Fruit fly (Drosophila melanogaster): ENCODE data around the gene CenG1A.

The CenG1A gene

DNA sequence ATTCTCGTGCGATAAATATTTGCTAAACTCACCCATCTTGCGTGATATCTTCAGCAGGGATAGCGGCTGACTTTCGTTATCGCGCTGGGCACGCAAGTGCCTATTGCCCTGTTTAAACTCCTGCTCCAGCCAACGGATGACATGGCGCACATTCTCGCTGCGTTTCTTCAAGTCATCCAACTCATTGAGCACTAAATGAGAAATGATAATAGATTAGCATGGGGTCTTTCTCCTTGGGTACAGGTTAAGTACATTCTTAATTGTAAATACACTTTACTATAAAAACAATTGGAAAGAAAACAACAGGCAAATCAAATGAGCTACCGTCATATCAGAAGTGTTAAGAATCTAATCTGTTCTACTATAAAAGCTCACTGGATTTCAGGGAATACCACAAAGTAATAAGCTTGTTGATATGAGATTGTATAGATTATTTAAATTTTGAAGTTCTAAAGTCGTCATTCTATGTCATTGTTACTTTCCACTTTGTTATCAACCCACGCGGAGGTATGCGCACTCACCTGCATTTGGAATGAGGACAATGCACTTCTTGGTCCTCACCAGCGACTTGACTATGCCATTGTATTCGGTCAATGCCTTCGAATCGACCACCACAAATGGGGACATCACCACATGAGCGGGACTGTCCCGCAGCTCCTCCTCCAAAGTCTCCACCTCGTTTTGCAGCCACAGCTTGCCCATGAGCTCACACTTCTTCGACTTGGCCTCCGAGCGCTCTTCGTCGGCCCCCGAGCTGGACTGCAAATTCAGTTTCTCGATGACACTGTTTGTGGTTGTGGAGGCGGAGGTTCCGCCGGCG, 65.0 kb downstream of the CenG1A start:
- TF ChIP-seq ems (GFP tag; optimal IDR thresholded peaks at IDR 0.05) (no peak), CG2678 (tag; optimal IDR thresholded peaks at IDR 0.05) (no peak), bbx (GFP tag; IDR thresholded peaks at IDR 0.05; ENCODE audit: partially characterized antibody) (0 out of 2 replicates have a peak, but pooled peaks have one; percentile 24), CG15479 (GFP tag; optimal IDR thresholded peaks at IDR 0.05) (peak; percentile 43), pfk (GFP tag; optimal IDR thresholded peaks at IDR 0.05) (no peak)

DNA sequence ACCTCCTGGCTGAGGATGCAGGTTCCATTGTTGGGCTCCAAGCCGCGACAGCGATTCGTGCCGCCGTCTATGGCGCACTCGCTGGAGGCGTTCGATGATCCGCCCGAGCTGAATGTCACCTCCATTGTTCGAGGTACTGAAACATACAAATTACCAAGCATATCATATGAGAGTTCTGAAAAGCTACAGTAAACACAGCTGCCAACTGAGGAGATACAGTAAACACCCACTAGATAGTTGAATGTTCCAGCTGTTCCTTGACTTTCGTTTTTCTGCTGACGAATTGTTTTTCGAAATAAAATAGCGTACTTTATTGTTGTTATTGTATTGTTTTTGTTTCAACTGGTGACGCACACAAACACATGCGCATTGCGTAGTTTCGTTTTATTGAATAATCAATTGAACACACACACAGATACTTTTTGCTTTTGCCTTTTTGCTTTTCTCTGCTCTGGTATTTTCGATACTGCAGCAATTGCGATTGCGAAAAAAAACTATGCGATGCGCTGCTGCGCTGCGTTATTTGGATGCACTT, 68.5 kb downstream of the CenG1A start:
- TF ChIP-seq Trl (optimal IDR thresholded peaks at IDR 0.05) (peak in 1 of 2 experiments; percentile 2), Trl (GFP tag; optimal IDR thresholded peaks at IDR 0.05) (no peak), CG7372 (GFP tag; IDR thresholded peaks at IDR 0.05) (no peak), crc (GFP tag; optimal IDR thresholded peaks at IDR 0.05) (no peak), Pdp1 (GFP tag; optimal IDR thresholded peaks at IDR 0.05) (peak in 1 of 2 experiments; percentile 97), Dad (GFP tag; optimal IDR thresholded peaks at IDR 0.05) (no peak), cg (GFP tag; optimal IDR thresholded peaks at IDR 0.05) (peak; percentile 84), sr (GFP tag; IDR thresholded peaks at IDR 0.05) (0 out of 3 replicates have a peak, but pooled peaks have one; percentile 11), dpn (GFP tag; optimal IDR thresholded peaks at IDR 0.05) (peak in 1 of 2 experiments; percentile 23), CG17612 (GFP tag; IDR thresholded peaks at IDR 0.05) (no peak), wek (GFP tag; optimal IDR thresholded peaks at IDR 0.05) (peak; percentile 57), grau (tag; optimal IDR thresholded peaks at IDR 0.05) (peak; percentile 83)

DNA sequence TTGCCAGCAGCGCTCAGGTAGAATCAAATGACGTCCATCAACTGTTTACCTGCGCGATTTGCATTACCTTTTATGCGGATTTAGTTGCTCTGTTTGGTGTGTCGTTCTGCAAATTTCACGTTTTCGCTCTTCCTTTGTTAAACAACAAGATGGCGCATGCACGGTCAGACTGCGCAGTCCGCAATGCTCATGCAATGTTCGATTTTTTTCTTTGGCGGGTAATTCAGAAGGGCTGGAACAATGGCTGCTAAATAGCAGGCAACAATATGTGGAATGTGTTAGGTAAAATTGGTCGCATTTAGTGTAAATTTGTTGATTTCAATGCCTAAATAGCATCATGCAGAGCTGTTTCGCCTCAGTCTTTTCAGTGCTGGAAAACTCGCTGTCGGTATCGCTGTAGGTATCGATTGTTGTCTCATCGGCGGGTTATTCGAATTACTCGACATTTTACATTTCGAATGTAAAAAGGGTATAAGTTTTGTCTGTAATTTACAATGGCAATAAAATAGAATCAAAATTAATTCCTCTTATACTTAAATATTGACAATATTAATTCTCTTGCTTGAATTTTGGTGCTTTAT, 69.1 kb downstream of the CenG1A start, which contains the start of gene Smg5:
Gene Smg5, minus strand, starts transcription at position 331 of the 581 bp plus-strand sequence.
- TF ChIP-seq CG7372 (GFP tag; IDR thresholded peaks at IDR 0.05), result peak; percentile 96
- peak; percentile 92 for TF ChIP-seq CG8924 (tag; optimal IDR thresholded peaks at IDR 0.05)
- peak; percentile 92; the same call in 2 of the 3 replicates for TF ChIP-seq CG2199 (GFP tag; IDR thresholded peaks at IDR 0.05)
- TF ChIP-seq amos (GFP tag; IDR thresholded peaks at IDR 0.05; ENCODE audit: partially characterized antibody), result peak; percentile 90
- no peak for TF ChIP-seq CG8478 (optimal IDR thresholded peaks at IDR 0.05)
- peak; percentile 92 for TF ChIP-seq B-H1 (GFP tag; IDR thresholded peaks at IDR 0.05)
- peak; percentile 98 for TF ChIP-seq CG15479 (GFP tag; optimal IDR thresholded peaks at IDR 0.05)
- TF ChIP-seq NfI (GFP tag; optimal IDR thresholded peaks at IDR 0.05), result peak; percentile 94
- peak; percentile 76 for TF ChIP-seq Taf1 (GFP tag; IDR thresholded peaks at IDR 0.05)
- TF ChIP-seq row (GFP tag; IDR thresholded peaks at IDR 0.05), result peak; percentile 96
- TF ChIP-seq slbo (GFP tag; IDR thresholded peaks at IDR 0.05), result peak; percentile 97
- peak; percentile 91; the same call in 2 of the 3 replicates for TF ChIP-seq so (GFP tag; IDR thresholded peaks at IDR 0.05)
- peak; percentile 98 for TF ChIP-seq wor (GFP tag; IDR thresholded peaks at IDR 0.05)
- peak; percentile 89 for TF ChIP-seq ap (GFP tag; IDR thresholded peaks at IDR 0.05)
- TF ChIP-seq CG13287 (GFP tag; IDR thresholded peaks at IDR 0.05; ENCODE audit: partially characterized antibody), result peak; percentile 93
- peak; percentile 97 for TF ChIP-seq CG9817 (tag; optimal IDR thresholded peaks at IDR 0.05)
- peak; percentile 92 for TF ChIP-seq Chrac-16 (GFP tag; optimal IDR thresholded peaks at IDR 0.05)
- TF ChIP-seq Myb (GFP tag; optimal IDR thresholded peaks at IDR 0.05), result peak; percentile 90
- TF ChIP-seq knrl (GFP tag; IDR thresholded peaks at IDR 0.05; ENCODE audit: partially characterized antibody), result peak; percentile 98
- peak; percentile 19 for TF ChIP-seq gcm (GFP tag; optimal IDR thresholded peaks at IDR 0.05)
- TF ChIP-seq Dad (GFP tag; optimal IDR thresholded peaks at IDR 0.05), result peak; percentile 97
- TF ChIP-seq CG17186 (GFP tag; optimal IDR thresholded peaks at IDR 0.05), result peak; percentile 96
- peak; percentile 37 for TF ChIP-seq CG34376 (GFP tag; optimal IDR thresholded peaks at IDR 0.05)
- peak; percentile 95 for TF ChIP-seq Blimp-1 (GFP tag; optimal IDR thresholded peaks at IDR 0.05)
- TF ChIP-seq wek (GFP tag; optimal IDR thresholded peaks at IDR 0.05), result peak; percentile 67
- peak; percentile 99 for TF ChIP-seq CG3847 (GFP tag; IDR thresholded peaks at IDR 0.05)
- peak; percentile 49 for TF ChIP-seq cwo (GFP tag; optimal IDR thresholded peaks at IDR 0.05)
- peak; percentile 91 for TF ChIP-seq CG18619 (GFP tag; optimal IDR thresholded peaks at IDR 0.05)
- peak; percentile 96 for TF ChIP-seq CG8765 (GFP tag; IDR thresholded peaks at IDR 0.05)
- TF ChIP-seq CG11696 (GFP tag; IDR thresholded peaks at IDR 0.05), result no peak
- TF ChIP-seq vvl (GFP tag; IDR thresholded peaks at IDR 0.05), result peak; percentile 95

All from whole organism, embryonic.